Fruit fly (Drosophila melanogaster) whole organism, embryonic: Measurements from ENCODE around the gene Cip4.

Experiments
- B-H1 ChIP-seq: fragments of 200-800 bp; sonication (Bioruptor generic); IDR thresholded peaks from 3 replicates; pipeline ENCODE4 v1.3.6; 2022; ENCODE audit warnings: missing biosample characterization, missing genetic modification characterization
- CG10543 ChIP-seq: fragments of 200-800 bp; sonication (Bioruptor generic); optimal IDR thresholded peaks from 3 replicates; lab custom pipeline; 2017; ENCODE audit warnings: missing biosample characterization, mild to moderate bottlenecking, missing genetic modification characterization, moderate library complexity
- CG11456 ChIP-seq: fragments of 200-800 bp; sonication (Bioruptor generic); IDR thresholded peaks from 3 replicates; pipeline ENCODE4 v1.3.6; 2022; ENCODE audit warnings: missing biosample characterization, missing genetic modification characterization
- CG11504 ChIP-seq: fragments of 200-800 bp; sonication (Bioruptor generic); optimal IDR thresholded peaks from 3 replicates; lab custom pipeline; 2019; ENCODE audit warnings: missing biosample characterization, mild to moderate bottlenecking, missing genetic modification characterization, moderate library complexity
- CG1233 ChIP-seq: fragments of 200-800 bp; sonication (Bioruptor generic); optimal IDR thresholded peaks from 4 replicates; lab custom pipeline; 2018; ENCODE audit warnings: missing biosample characterization, mild to moderate bottlenecking, missing genetic modification characterization
- CG12769 ChIP-seq: fragments of 200-800 bp; sonication (Bioruptor generic); optimal IDR thresholded peaks from 2 replicates; lab custom pipeline; 2019; ENCODE audit warnings: missing biosample characterization, mild to moderate bottlenecking, missing genetic modification characterization, moderate library complexity
- CG1602 ChIP-seq: fragments of 200-800 bp; sonication (Bioruptor generic); optimal IDR thresholded peaks from 3 replicates; lab custom pipeline; 2016; ENCODE audit warnings: missing biosample characterization, missing genetic modification characterization
- CG16779 ChIP-seq: fragments of 200-800 bp; sonication (Bioruptor generic); IDR thresholded peaks from 2 replicates; pipeline ENCODE4 v1.3.6; 2022; ENCODE audit warnings: missing biosample characterization, missing genetic modification characterization
- CG31441 ChIP-seq: fragments of 200-800 bp; sonication (Bioruptor generic); IDR thresholded peaks from 2 replicates; pipeline ENCODE4 v1.3.6; 2022; ENCODE audit warnings: missing biosample characterization, missing genetic modification characterization
- CG3281 ChIP-seq: fragments of 200-800 bp; sonication (Bioruptor generic); optimal IDR thresholded peaks from 3 replicates; lab custom pipeline; 2017; ENCODE audit warnings: missing biosample characterization, mild to moderate bottlenecking, missing genetic modification characterization
- CG3838 ChIP-seq: fragments of 200-800 bp; sonication (Bioruptor generic); optimal IDR thresholded peaks from 3 replicates; lab custom pipeline; 2016; ENCODE audit warnings: missing biosample characterization, missing genetic modification characterization
- CG4404 ChIP-seq: fragments of 200-800 bp; sonication (Bioruptor generic); IDR thresholded peaks from 2 replicates; pipeline ENCODE4 v1.3.6; 2022; ENCODE audit warnings: missing biosample characterization, missing genetic modification characterization
- CG5180 ChIP-seq: fragments of 200-800 bp; sonication (Bioruptor generic); optimal IDR thresholded peaks from 3 replicates; lab custom pipeline; 2017; ENCODE audit warnings: missing biosample characterization, missing genetic modification characterization, mild to moderate bottlenecking, moderate library complexity, missing genetic modification reagents
- CG6854 ChIP-seq: fragments of 200-800 bp; sonication (Bioruptor generic); optimal IDR thresholded peaks from 3 replicates; lab custom pipeline; 2017; ENCODE audit warnings: missing biosample characterization, mild to moderate bottlenecking, missing genetic modification characterization
- CG8290 ChIP-seq, 3 experiments: fragments of 200-800 bp; sonication (Bioruptor generic); optimal IDR thresholded peaks; 2 replicates each; lab custom pipeline; 2016 to 2019; ENCODE audit warnings: missing biosample characterization in 3 of 3, missing genetic modification characterization in 3 of 3, mild to moderate bottlenecking in 2 of 3, moderate library complexity in 1 of 3
- CG8765 ChIP-seq: fragments of 200-800 bp; sonication (Bioruptor generic); IDR thresholded peaks from 2 replicates; pipeline ENCODE4 v1.3.6; 2022; ENCODE audit warnings: missing biosample characterization, missing genetic modification characterization
- CG8924 ChIP-seq: fragments of 200-800 bp; optimal IDR thresholded peaks from 3 replicates; lab custom pipeline; 2019; ENCODE audit warnings: missing biosample characterization, mild to moderate bottlenecking, missing genetic modification characterization, moderate library complexity
- CG8944 ChIP-seq: fragments of 200-800 bp; sonication (Bioruptor generic); optimal IDR thresholded peaks from 3 replicates; lab custom pipeline; 2016; ENCODE audit warnings: missing biosample characterization, missing genetic modification characterization
- CG9215 ChIP-seq: fragments of 200-800 bp; sonication (Bioruptor generic); IDR thresholded peaks from 2 replicates; pipeline ENCODE4 v1.3.6; 2022; ENCODE audit warnings: missing biosample characterization, missing genetic modification characterization
- CG9727 ChIP-seq: fragments of 200-800 bp; sonication (Bioruptor generic); optimal IDR thresholded peaks from 3 replicates; lab custom pipeline; 2017; ENCODE audit warnings: missing biosample characterization, mild to moderate bottlenecking, missing genetic modification characterization
- CG9932 ChIP-seq: fragments of 200-800 bp; sonication (Bioruptor generic); IDR thresholded peaks from 2 replicates; pipeline ENCODE4 v1.3.6; 2022; ENCODE audit warnings: missing biosample characterization, missing genetic modification characterization
- Dbx ChIP-seq: fragments of 200-800 bp; sonication (Bioruptor generic); IDR thresholded peaks from 3 replicates; pipeline ENCODE4 v1.3.6; 2022; ENCODE audit warnings: missing biosample characterization, missing genetic modification characterization
- Drgx ChIP-seq: fragments of 200-800 bp; sonication (Bioruptor generic); IDR thresholded peaks from 2 replicates; pipeline ENCODE4 v1.3.6; 2022; ENCODE audit warnings: missing biosample characterization, missing genetic modification characterization
- Lhr ChIP-seq: fragments of 200-800 bp; sonication (Bioruptor generic); optimal IDR thresholded peaks from 3 replicates; lab custom pipeline; 2017; ENCODE audit warnings: mild to moderate bottlenecking, missing biosample characterization, missing genetic modification reagents, missing genetic modification characterization
- Med ChIP-seq: fragments of 200-800 bp; sonication (Bioruptor generic); peaks from one replicate; lab custom pipeline; 2016; ENCODE audit warnings: missing biosample characterization, missing genetic modification characterization, mild to moderate bottlenecking, inconsistent platforms, moderate library complexity
- Meics ChIP-seq: fragments of 200-800 bp; sonication (Bioruptor generic); optimal IDR thresholded peaks from 2 replicates; lab custom pipeline; 2017; ENCODE audit warnings: missing biosample characterization, mild to moderate bottlenecking, missing genetic modification characterization
- Mrtf ChIP-seq: fragments of 200-800 bp; sonication (Bioruptor generic); IDR thresholded peaks from 3 replicates; pipeline ENCODE4 v1.3.6; 2022; ENCODE audit warnings: missing biosample characterization, missing genetic modification characterization
- NC2β ChIP-seq: fragments of 200-800 bp; sonication (Bioruptor generic); optimal IDR thresholded peaks from 2 replicates; lab custom pipeline; 2016; ENCODE audit warnings: missing biosample characterization, missing genetic modification characterization
- Oaz ChIP-seq: fragments of 200-800 bp; sonication (Bioruptor generic); IDR thresholded peaks from 2 replicates; pipeline ENCODE4 v1.3.6; 2022; ENCODE audit warnings: missing biosample characterization, missing genetic modification characterization
- Sox102F ChIP-seq: fragments of 200-800 bp; sonication (Bioruptor generic); optimal IDR thresholded peaks from 2 replicates; lab custom pipeline; 2018; ENCODE audit warnings: missing biosample characterization, mild to moderate bottlenecking, missing genetic modification characterization, moderate library complexity
- ci ChIP-seq: fragments of 200-800 bp; sonication (Bioruptor generic); IDR thresholded peaks from 3 replicates; pipeline ENCODE4 v1.3.6; 2022; ENCODE audit warnings: missing biosample characterization, missing genetic modification characterization
- da ChIP-seq: fragments of 200-800 bp; sonication (Bioruptor generic); optimal IDR thresholded peaks from 2 replicates; lab custom pipeline; 2016; ENCODE audit warnings: missing biosample characterization, missing genetic modification characterization
- gce ChIP-seq: fragments of 200-800 bp; sonication (Bioruptor generic); IDR thresholded peaks from 3 replicates; pipeline ENCODE4 v1.3.6; 2022; ENCODE audit warnings: missing biosample characterization, missing genetic modification characterization
- gsb ChIP-seq: fragments of 200-800 bp; sonication (Bioruptor generic); IDR thresholded peaks from 2 replicates; pipeline ENCODE4 v1.3.6; 2022; ENCODE audit warnings: missing biosample characterization, missing genetic modification characterization
- hth ChIP-seq: fragments of >200 bp; optimal IDR thresholded peaks from 2 replicates; lab custom pipeline; 2017; ENCODE audit warnings: inconsistent platforms
- jumu ChIP-seq: fragments of 200-800 bp; sonication (Bioruptor generic); optimal IDR thresholded peaks from 3 replicates; lab custom pipeline; 2016; ENCODE audit warnings: missing biosample characterization, missing genetic modification characterization
- ken ChIP-seq: fragments of 200-800 bp; sonication (Bioruptor generic); IDR thresholded peaks from 3 replicates; pipeline ENCODE4 v1.3.6; 2022; ENCODE audit warnings: missing biosample characterization, missing genetic modification characterization
- kni ChIP-seq: fragments of 200-800 bp; sonication (Bioruptor generic); optimal IDR thresholded peaks from 3 replicates; lab custom pipeline; 2017; ENCODE audit warnings: mild to moderate bottlenecking, missing biosample characterization, missing genetic modification reagents, missing genetic modification characterization
- onecut ChIP-seq: fragments of 200-800 bp; sonication (Bioruptor generic); IDR thresholded peaks from 2 replicates; pipeline ENCODE4 v1.3.6; 2022; ENCODE audit warnings: missing biosample characterization, missing genetic modification characterization
- org-1 ChIP-seq: fragments of 200-800 bp; sonication (Bioruptor generic); optimal IDR thresholded peaks from 2 replicates; lab custom pipeline; 2017; ENCODE audit warnings: missing biosample characterization, missing genetic modification characterization
- ranshi ChIP-seq: fragments of 200-800 bp; sonication (Bioruptor generic); IDR thresholded peaks from 2 replicates; pipeline ENCODE4 v1.3.6; 2022; ENCODE audit warnings: missing biosample characterization, missing genetic modification characterization
- row ChIP-seq: fragments of 200-800 bp; sonication (Bioruptor generic); IDR thresholded peaks from 3 replicates; pipeline ENCODE4 v1.3.6; 2022; ENCODE audit warnings: missing biosample characterization, missing genetic modification characterization
- sens ChIP-seq: fragments of 200-800 bp; sonication (Bioruptor generic); peaks from one replicate; lab custom pipeline; 2016; ENCODE audit warnings: missing biosample characterization, missing genetic modification characterization
- sisA ChIP-seq: fragments of 200-800 bp; sonication (Bioruptor generic); IDR thresholded peaks from 2 replicates; pipeline ENCODE4 v1.3.6; 2022; ENCODE audit warnings: missing biosample characterization, missing genetic modification characterization
- stwl ChIP-seq: fragments of 200-800 bp; sonication (Bioruptor generic); optimal IDR thresholded peaks from 3 replicates; lab custom pipeline; 2018; ENCODE audit warnings: missing biosample characterization, mild to moderate bottlenecking, missing genetic modification characterization, moderate library complexity
- tna ChIP-seq: fragments of 200-800 bp; sonication (Bioruptor generic); IDR thresholded peaks from 2 replicates; pipeline ENCODE4 v1.3.6; 2022; ENCODE audit warnings: missing biosample characterization, missing genetic modification characterization; ENCODE audit not compliant: partially characterized antibody

The Cip4 gene

dm6 chr3L:4353657-4354075 lies 10.2 kb downstream of the Cip4 start (continued):
- no peak for TF ChIP-seq CG4404 (GFP tag; lab: Robert Waterston, UW)
- TF ChIP-seq CG3281 (GFP tag; lab: Kevin White, UChicago) = peak; percentile 30

- TF ChIP-seq CG9932 (GFP tag; lab: Robert Waterston, UW) (no peak), org-1 (no peak), onecut (0 out of 2 replicates have a peak, but pooled peaks have one; percentile 20), CG11504 (peak; percentile 88), da (GFP tag; lab: Kevin White, UChicago) (no peak)
- TF ChIP-seq, all 482 proteins: peak for 2
These were observed 11.3 kb downstream of the Cip4 start for dm6 chr3L:4352649-4353048.

DNA sequence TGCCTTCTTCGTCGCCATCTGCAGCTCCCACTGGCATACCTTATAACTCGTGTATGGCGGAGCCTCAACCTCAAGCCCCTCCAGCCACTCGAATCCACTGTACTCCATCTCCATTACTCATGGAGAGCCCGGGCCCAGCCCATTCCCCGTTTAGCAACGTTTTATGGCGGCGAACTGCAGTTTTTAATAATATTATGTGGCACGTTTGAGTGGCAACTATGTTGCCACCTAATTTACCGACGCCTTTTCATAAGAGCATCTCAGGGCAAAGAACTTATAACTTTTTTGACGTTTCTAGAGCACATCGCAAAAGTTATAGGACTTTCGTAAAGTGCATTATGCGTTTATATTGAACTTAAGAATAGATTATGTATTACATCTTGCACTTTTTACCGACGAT lies 11.9 kb downstream of the Cip4 start:
- TF ChIP-seq sens = peak; percentile 38
- TF ChIP-seq Meics (GFP tag; lab: Kevin White, UChicago) = no peak
- no peak for TF ChIP-seq CG8924 (tag; lab: Kevin White, UChicago)
- 0 out of 2 replicates have a peak, but pooled peaks have one; percentile 7 for TF ChIP-seq Drgx (GFP tag; lab: Robert Waterston, UW)

dm6 chr3L:4349314-4349713 lies 14.6 kb downstream of the Cip4 start:
- no peak for TF ChIP-seq Sox102F (GFP tag; lab: Kevin White, UChicago)
- TF ChIP-seq NC2β (GFP tag; lab: Kevin White, UChicago) = no peak
- TF ChIP-seq CG1602 (GFP tag; lab: Kevin White, UChicago) = no peak
- TF ChIP-seq CG9215 (GFP tag; lab: Robert Waterston, UW) = no peak
- TF ChIP-seq gce = 0 out of 3 replicates have a peak, but pooled peaks have one; percentile 24
- 0 out of 3 replicates have a peak, but pooled peaks have one; percentile 17 for TF ChIP-seq ken
- peak; percentile 11 for TF ChIP-seq CG10543
- no peak for TF ChIP-seq Oaz (GFP tag; lab: Robert Waterston, UW)
- TF ChIP-seq CG1233 (GFP tag; lab: Kevin White, UChicago) = no peak
- no peak for TF ChIP-seq hth (lab: Kevin White, UChicago)
- TF ChIP-seq B-H1 = no peak
- no peak for TF ChIP-seq CG11456 (GFP tag; lab: Robert Waterston, UW)
- no peak for TF ChIP-seq CG8290 (GFP tag; optimal IDR thresholded peaks at IDR 0.05; lab: Kevin White, UChicago)
- TF ChIP-seq CG8290 (tag; optimal IDR thresholded peaks at IDR 0.05; lab: Kevin White, UChicago) = peak in 1 of 2 experiments; percentile 7
- TF ChIP-seq jumu (GFP tag; lab: Kevin White, UChicago) = no peak
- peak; percentile 21 for TF ChIP-seq CG12769 (tag; lab: Kevin White, UChicago)
- no peak for TF ChIP-seq ranshi (GFP tag; lab: Robert Waterston, UW)
- no peak for TF ChIP-seq gsb (GFP tag; lab: Robert Waterston, UW)
- TF ChIP-seq Dbx (GFP tag; lab: Robert Waterston, UW) = 0 out of 3 replicates have a peak, but pooled peaks have one; percentile 20
- TF ChIP-seq CG9727 (GFP tag; lab: Kevin White, UChicago) = no peak
- no peak for TF ChIP-seq sisA (GFP tag; lab: Robert Waterston, UW)
- TF ChIP-seq Med (GFP tag; lab: Kevin White, UChicago) = peak; percentile 21
- TF ChIP-seq CG8765 (GFP tag; lab: Robert Waterston, UW) = no peak

dm6 chr3L:4348839-4349238 lies 15.1 kb downstream of the Cip4 start:
- TF ChIP-seq org-1 (no peak), CG31441 (no peak), CG8944 (GFP tag; lab: Kevin White, UChicago) (no peak), ci (GFP tag; lab: Robert Waterston, UW) (no peak), Mrtf (GFP tag; lab: Robert Waterston, UW) (no peak), stwl (no peak), CG5180 (GFP tag; lab: Kevin White, UChicago) (no peak), CG16779 (GFP tag; lab: Robert Waterston, UW) (no peak), CG3838 (GFP tag; lab: Kevin White, UChicago) (no peak), row (peak; percentile 42; the same call in 2 of the 3 replicates), tna (peak; percentile 56; the same call in 1 of the 2 replicates), Lhr (GFP tag; lab: Kevin White, UChicago) (no peak), kni (no peak), CG6854 (GFP tag; lab: Kevin White, UChicago) (no peak)
